Fruit fly (Drosophila melanogaster): Measurements from ENCODE around the gene CG9948.

The CG9948 gene

dm6 chr3L:6955254-6956229 lies at the start of gene CG9948, which contains the start of gene CG10077:
Gene CG9948, plus strand, starts transcription at chr3L:6955991.
Gene CG10077, minus strand, starts transcription at chr3L:6955904.
- TF ChIP-seq fkh (GFP tag; optimal IDR thresholded peaks at IDR 0.05) (peak; percentile 93), CG8632 (GFP tag; optimal IDR thresholded peaks at IDR 0.05) (peak; percentile 89), acj6 (GFP tag; optimal IDR thresholded peaks at IDR 0.05) (peak; percentile 93), svp (GFP tag) (peak; percentile 94), OdsH (GFP tag; optimal IDR thresholded peaks at IDR 0.05) (peak; percentile 92), Ets96B (tag; optimal IDR thresholded peaks at IDR 0.05) (peak; percentile 90), CG4318 (GFP tag; optimal IDR thresholded peaks at IDR 0.05) (no peak), Eip93F (GFP tag; optimal IDR thresholded peaks at IDR 0.05) (peak; percentile 86), CG8319 (GFP tag; optimal IDR thresholded peaks at IDR 0.05) (peak; percentile 75), dsx (GFP tag; optimal IDR thresholded peaks at IDR 0.05; ENCODE audit: poor library complexity, severe bottlenecking) (peak; percentile 85), CG1621 (tag; optimal IDR thresholded peaks at IDR 0.05) (peak; percentile 87), CG15336 (GFP tag; IDR thresholded peaks at IDR 0.05) (peak; percentile 95), cyc (GFP tag; optimal IDR thresholded peaks at IDR 0.05) (peak; percentile 85), ss (GFP tag; optimal IDR thresholded peaks at IDR 0.05) (peak; percentile 79 to 88), CG6276 (GFP tag; optimal IDR thresholded peaks at IDR 0.05) (no peak), Sox15 (GFP tag; optimal IDR thresholded peaks at IDR 0.05) (peak; percentile 79), Lpt (GFP tag; optimal IDR thresholded peaks at IDR 0.05) (no peak), CG10631 (GFP tag; optimal IDR thresholded peaks at IDR 0.05) (peak; percentile 87), CG6792 (GFP tag; optimal IDR thresholded peaks at IDR 0.05) (peak; percentile 88), vri (GFP tag; optimal IDR thresholded peaks at IDR 0.05) (peak; percentile 80), CG16779 (tag; optimal IDR thresholded peaks at IDR 0.05) (no peak), CG6854 (GFP tag; optimal IDR thresholded peaks at IDR 0.05) (peak; percentile 75), CG11902 (GFP tag; optimal IDR thresholded peaks at IDR 0.05) (peak; percentile 76), CG6163 (GFP tag; IDR thresholded peaks at IDR 0.05) (peak; percentile 91), Gug (GFP tag; IDR thresholded peaks at IDR 0.05) (peak; percentile 82), CG31627 (GFP tag; optimal IDR thresholded peaks at IDR 0.05) (peak; percentile 88), CG3919 (GFP tag; optimal IDR thresholded peaks at IDR 0.05) (peak; percentile 91), net (GFP tag; optimal IDR thresholded peaks at IDR 0.05) (peak; percentile 85), CG10669 (GFP tag; optimal IDR thresholded peaks at IDR 0.05) (peak; percentile 88), fd85E (GFP tag; optimal IDR thresholded peaks at IDR 0.05) (no peak), fd59A (GFP tag; optimal IDR thresholded peaks at IDR 0.05) (peak; percentile 83), CG7368 (GFP tag; optimal IDR thresholded peaks at IDR 0.05) (peak; percentile 82), CG34406 (GFP tag; optimal IDR thresholded peaks at IDR 0.05) (peak; percentile 86), CG3032 (tag; optimal IDR thresholded peaks at IDR 0.05) (peak; percentile 91), Sox102F (GFP tag; optimal IDR thresholded peaks at IDR 0.05) (peak; percentile 90), dac (GFP tag; optimal IDR thresholded peaks at IDR 0.05) (peak; percentile 51), pdm3 (GFP tag; optimal IDR thresholded peaks at IDR 0.05) (peak; percentile 90), topi (GFP tag; optimal IDR thresholded peaks at IDR 0.05) (peak; percentile 88), CG32006 (GFP tag; optimal IDR thresholded peaks at IDR 0.05) (peak; percentile 87), eg (GFP tag; IDR thresholded peaks at IDR 0.05) (peak; percentile 95), CG6808 (GFP tag; optimal IDR thresholded peaks at IDR 0.05) (peak; percentile 84), esn (GFP tag; optimal IDR thresholded peaks at IDR 0.05) (peak; percentile 93), Sox14 (GFP tag; optimal IDR thresholded peaks at IDR 0.05) (peak; percentile 87), lz (GFP tag; optimal IDR thresholded peaks at IDR 0.05) (peak; percentile 90), Smox (GFP tag; optimal IDR thresholded peaks at IDR 0.05) (peak; percentile 89), Blimp-1 (GFP tag; optimal IDR thresholded peaks at IDR 0.05) (peak; percentile 67), CG8119 (GFP tag; IDR thresholded peaks at IDR 0.05) (peak; percentile 94), Eip75B (GFP tag; optimal IDR thresholded peaks at IDR 0.05) (peak; percentile 85), Ets21C (GFP tag; optimal IDR thresholded peaks at IDR 0.05) (peak; percentile 81), Eip78C (GFP tag) (peak; percentile 98)

Data from whole organism, prepupa.